Worm (Caenorhabditis elegans) whole organism, L2 larva: ENCODE data around the gene ant-1.3.

Experiments
- ceh-82 ChIP-seq: fragments of 150-350 bp; optimal IDR thresholded peaks from 2 replicates; lab custom pipeline; 2014; ENCODE audit warnings: missing biosample characterization, missing genetic modification characterization
- lin-11 ChIP-seq: fragments of 150-350 bp; sonication (generic microtip); optimal IDR thresholded peaks from 2 replicates; lab custom pipeline; 2014; ENCODE audit warnings: missing biosample characterization, missing genetic modification characterization, inconsistent platforms, mixed read lengths
- nhr-11 ChIP-seq: fragments of 150-350 bp; optimal IDR thresholded peaks from 2 replicates; lab custom pipeline; 2014; ENCODE audit warnings: missing biosample characterization, missing genetic modification characterization
- nhr-237 ChIP-seq: fragments of 150-350 bp; optimal IDR thresholded peaks from 2 replicates; lab custom pipeline; 2014; ENCODE audit warnings: missing biosample characterization, missing genetic modification characterization
- nhr-77 ChIP-seq: fragments of 150-350 bp; optimal IDR thresholded peaks from 2 replicates; lab custom pipeline; 2014; ENCODE audit warnings: missing biosample characterization, missing genetic modification characterization
- unc-39 ChIP-seq: fragments of 150-350 bp; optimal IDR thresholded peaks from 2 replicates; lab custom pipeline; 2014; ENCODE audit warnings: missing biosample characterization, missing genetic modification characterization
- unc-62 ChIP-seq: fragments of 150-350 bp; optimal IDR thresholded peaks from 2 replicates; lab custom pipeline; 2014; ENCODE audit warnings: missing biosample characterization, missing genetic modification reagents, missing genetic modification characterization

DNA sequence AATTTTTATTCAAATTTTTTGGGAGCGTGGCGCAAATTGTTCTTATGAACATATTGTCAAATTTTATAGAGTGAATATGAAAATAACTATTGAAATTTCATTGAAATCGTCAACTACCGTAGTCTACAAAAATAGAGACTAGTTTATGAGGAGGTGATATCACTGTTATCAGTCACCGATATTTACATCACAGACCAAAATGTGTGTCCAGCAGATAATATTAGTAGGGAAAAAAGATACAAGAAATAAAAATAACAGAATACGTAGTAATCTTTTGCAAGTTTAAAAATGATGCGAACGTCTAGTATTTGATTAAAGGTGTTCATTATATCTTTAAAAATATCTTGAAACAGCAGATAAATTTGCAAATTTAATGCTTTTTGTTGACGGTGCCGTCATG is 29.8 kb downstream of the ant-1.3 start:
- TF ChIP-seq nhr-77 (tag; lab: Kevin White, UChicago) (no peak), nhr-11 (tag; lab: Kevin White, UChicago) (no peak), ceh-82 (tag; lab: Kevin White, UChicago) (no peak), nhr-237 (tag; lab: Kevin White, UChicago) (no peak), unc-62 (no peak), unc-39 (tag; lab: Kevin White, UChicago) (no peak), lin-11 (tag; lab: Kevin White, UChicago) (no peak)
